Fruit fly (Drosophila melanogaster) whole organism, wandering third instar larva: ENCODE results near the gene Atx-1.

Experiments
- Abd-B ChIP-seq: fragments of >200 bp; optimal IDR thresholded peaks from 2 replicates; lab custom pipeline; 2017; ENCODE audit warnings: missing biosample characterization, missing genetic modification characterization
- CG32264 ChIP-seq: fragments of 200-800 bp; sonication (Bioruptor generic); optimal IDR thresholded peaks from 2 replicates; lab custom pipeline; 2016; ENCODE audit warnings: missing biosample characterization, missing genetic modification characterization
- CG9705 ChIP-seq: fragments of 200-800 bp; sonication (Bioruptor generic); optimal IDR thresholded peaks from 2 replicates; lab custom pipeline; 2018; ENCODE audit warnings: missing biosample characterization, mild to moderate bottlenecking, missing genetic modification characterization
- CrebA ChIP-seq: fragments of 200-800 bp; sonication (Bioruptor generic); optimal IDR thresholded peaks from 2 replicates; lab custom pipeline; 2016; ENCODE audit warnings: missing biosample characterization, mild to moderate bottlenecking, missing genetic modification characterization, borderline replicate concordance
- Dfd ChIP-seq: fragments of >200 bp; optimal IDR thresholded peaks from 2 replicates; lab custom pipeline; 2017; ENCODE audit warnings: missing biosample characterization, missing genetic modification characterization
- Dif ChIP-seq: fragments of 200-275, 200-300 bp; sonication (Bioruptor generic); optimal IDR thresholded peaks from 2 replicates; lab custom pipeline; 2018; ENCODE audit warnings: missing biosample characterization, missing genetic modification characterization; ENCODE audit not compliant: partially characterized antibody
- GATAd ChIP-seq: sonication (Bioruptor generic); optimal IDR thresholded peaks from 2 replicates; lab custom pipeline; 2016; ENCODE audit warnings: missing biosample characterization, missing genetic modification characterization
- HLH106 ChIP-seq: fragments of 200-800 bp; optimal IDR thresholded peaks from 3 replicates; lab custom pipeline; 2019; ENCODE audit warnings: missing biosample characterization, mild to moderate bottlenecking, missing genetic modification characterization, moderate library complexity
- Hnf4 ChIP-seq: fragments of 200-800 bp; sonication (Bioruptor generic); optimal IDR thresholded peaks from 2 replicates; lab custom pipeline; 2016; ENCODE audit warnings: missing biosample characterization, mild to moderate bottlenecking, missing genetic modification characterization
- Hr78 ChIP-seq: fragments of >200 bp; optimal IDR thresholded peaks from 2 replicates; lab custom pipeline; 2017; ENCODE audit warnings: missing biosample characterization, missing genetic modification characterization
- Hr83 ChIP-seq: fragments of 200-300 bp; sonication (Bioruptor generic); optimal IDR thresholded peaks from 2 replicates; lab custom pipeline; 2016; ENCODE audit warnings: missing biosample characterization, mild to moderate bottlenecking, missing genetic modification characterization, moderate library complexity; ENCODE audit not compliant: poor library complexity, severe bottlenecking
- Jra ChIP-seq: sonication (Bioruptor generic); optimal IDR thresholded peaks from 2 replicates; lab custom pipeline; 2016; ENCODE audit warnings: missing biosample characterization, missing genetic modification characterization
- Mio ChIP-seq: sonication (Bioruptor generic); optimal IDR thresholded peaks from 2 replicates; lab custom pipeline; 2016; ENCODE audit warnings: missing biosample characterization, missing genetic modification characterization
- Myc ChIP-seq: fragments of >200 bp; optimal IDR thresholded peaks from 2 replicates; lab custom pipeline; 2017
- N ChIP-seq: fragments of >200 bp; optimal IDR thresholded peaks from 2 replicates; lab custom pipeline; 2018; ENCODE audit warnings: missing biosample characterization, missing external identifiers, missing genetic modification characterization
- OdsH ChIP-seq: fragments of 200-800 bp; sonication (Bioruptor generic); optimal IDR thresholded peaks from 2 replicates; lab custom pipeline; 2016; ENCODE audit warnings: missing biosample characterization, mild to moderate bottlenecking, missing genetic modification characterization
- Rel ChIP-seq, 2 experiments: fragments of 200-800 bp; sonication (Bioruptor generic) in 1 of 2; optimal IDR thresholded peaks; 2 replicates in 1 of 2; 3 replicates in 1 of 2; lab custom pipeline; 2016 to 2019; ENCODE audit warnings: mild to moderate bottlenecking in 2 of 2, missing biosample characterization in 2 of 2, missing genetic modification characterization in 2 of 2, moderate library complexity in 1 of 2
- Sp1 ChIP-seq: fragments of 200-800 bp; sonication (Bioruptor generic); optimal IDR thresholded peaks from 3 replicates; lab custom pipeline; 2019; ENCODE audit warnings: missing biosample characterization, mild to moderate bottlenecking, missing genetic modification characterization, moderate library complexity
- Vsx2 ChIP-seq: fragments of 200-300, 225-300 bp; sonication (Bioruptor generic); optimal IDR thresholded peaks from 2 replicates; lab custom pipeline; 2018; ENCODE audit warnings: missing biosample characterization, missing genetic modification characterization; ENCODE audit not compliant: partially characterized antibody
- br ChIP-seq: fragments of 200-800 bp; sonication (Bioruptor generic); optimal IDR thresholded peaks from 2 replicates; lab custom pipeline; 2016; ENCODE audit warnings: missing biosample characterization, missing genetic modification characterization
- brk ChIP-seq: fragments of 200-800 bp; sonication (Bioruptor generic); optimal IDR thresholded peaks from 2 replicates; lab custom pipeline; 2016; ENCODE audit warnings: missing biosample characterization, mild to moderate bottlenecking, missing genetic modification characterization
- dl ChIP-seq, 2 experiments: fragments of 175-275, 200-275 bp in 1 of 2; fragments of 200-275 bp in 1 of 2; sonication (Bioruptor generic); optimal IDR thresholded peaks; lab custom pipeline; 2018; ENCODE audit warnings: mild to moderate bottlenecking in 2 of 2, missing biosample characterization in 2 of 2, missing genetic modification characterization in 2 of 2, moderate library complexity in 2 of 2; ENCODE audit not compliant: partially characterized antibody in 2 of 2, insufficient read depth in 1 of 2
- dmrt93B ChIP-seq: fragments of 200-800 bp; sonication (Bioruptor generic); optimal IDR thresholded peaks from 2 replicates; lab custom pipeline; 2018; ENCODE audit warnings: missing biosample characterization, mild to moderate bottlenecking, missing genetic modification characterization
- dsf ChIP-seq: sonication (Bioruptor generic); optimal IDR thresholded peaks from 2 replicates; lab custom pipeline; 2016; ENCODE audit warnings: missing biosample characterization, missing genetic modification characterization, borderline replicate concordance
- ey ChIP-seq: fragments of 200-800 bp; sonication (Bioruptor generic); optimal IDR thresholded peaks from 2 replicates; lab custom pipeline; 2016; ENCODE audit warnings: missing biosample characterization, missing genetic modification characterization
- foxo ChIP-seq, 2 experiments: fragments of 200-800 bp; sonication (Bioruptor generic); optimal IDR thresholded peaks; 2 replicates in 1 of 2; 3 replicates in 1 of 2; lab custom pipeline; 2016 to 2017; ENCODE audit warnings: missing biosample characterization in 2 of 2, missing genetic modification characterization in 2 of 2
- fru ChIP-seq: fragments of 200-800 bp; sonication (Bioruptor generic); optimal IDR thresholded peaks from 3 replicates; lab custom pipeline; 2016; ENCODE audit warnings: missing biosample characterization, mild to moderate bottlenecking, missing genetic modification characterization
- h ChIP-seq: fragments of 200-800 bp; sonication (Bioruptor generic); optimal IDR thresholded peaks from 3 replicates; lab custom pipeline; 2016; ENCODE audit warnings: missing biosample characterization, mild to moderate bottlenecking, missing genetic modification characterization
- jim ChIP-seq: fragments of 175-275, 200-325 bp; sonication (Bioruptor generic); optimal IDR thresholded peaks from 2 replicates; lab custom pipeline; 2016; ENCODE audit warnings: missing biosample characterization, mild to moderate bottlenecking, missing genetic modification characterization
- lola ChIP-seq: fragments of >200 bp; optimal IDR thresholded peaks from 2 replicates; lab custom pipeline; 2017; ENCODE audit warnings: missing biosample characterization, missing genetic modification characterization
- pan ChIP-seq: fragments of >200 bp; optimal IDR thresholded peaks from 2 replicates; lab custom pipeline; 2017
- psq ChIP-seq: fragments of 200-800 bp; sonication (Bioruptor generic); optimal IDR thresholded peaks from 3 replicates; lab custom pipeline; 2017; ENCODE audit warnings: missing biosample characterization, mild to moderate bottlenecking, missing genetic modification characterization, moderate library complexity
- rgr ChIP-seq: fragments of 200-800 bp; sonication (Bioruptor generic); optimal IDR thresholded peaks from 3 replicates; lab custom pipeline; 2016; ENCODE audit warnings: missing biosample characterization, mild to moderate bottlenecking, missing genetic modification characterization
- sage ChIP-seq: fragments of 200-800 bp; sonication (Bioruptor generic); optimal IDR thresholded peaks from 2 replicates; lab custom pipeline; 2016; ENCODE audit warnings: missing biosample characterization, mild to moderate bottlenecking, missing genetic modification characterization
- sv ChIP-seq: fragments of 200-800 bp; sonication (Bioruptor generic); optimal IDR thresholded peaks from 3 replicates; lab custom pipeline; 2016; ENCODE audit warnings: missing biosample characterization, missing genetic modification characterization
- tai ChIP-seq: sonication (Bioruptor generic); optimal IDR thresholded peaks from 2 replicates; lab custom pipeline; 2016; ENCODE audit warnings: missing biosample characterization, missing genetic modification characterization
- usp ChIP-seq: fragments of >200 bp; optimal IDR thresholded peaks from 2 replicates; lab custom pipeline; 2017; ENCODE audit warnings: missing biosample characterization, missing genetic modification characterization
- woc ChIP-seq: sonication (Bioruptor generic); optimal IDR thresholded peaks from 2 replicates; lab custom pipeline; 2016; ENCODE audit warnings: missing biosample characterization, mild to moderate bottlenecking, missing genetic modification characterization

Gene Atx-1

DNA sequence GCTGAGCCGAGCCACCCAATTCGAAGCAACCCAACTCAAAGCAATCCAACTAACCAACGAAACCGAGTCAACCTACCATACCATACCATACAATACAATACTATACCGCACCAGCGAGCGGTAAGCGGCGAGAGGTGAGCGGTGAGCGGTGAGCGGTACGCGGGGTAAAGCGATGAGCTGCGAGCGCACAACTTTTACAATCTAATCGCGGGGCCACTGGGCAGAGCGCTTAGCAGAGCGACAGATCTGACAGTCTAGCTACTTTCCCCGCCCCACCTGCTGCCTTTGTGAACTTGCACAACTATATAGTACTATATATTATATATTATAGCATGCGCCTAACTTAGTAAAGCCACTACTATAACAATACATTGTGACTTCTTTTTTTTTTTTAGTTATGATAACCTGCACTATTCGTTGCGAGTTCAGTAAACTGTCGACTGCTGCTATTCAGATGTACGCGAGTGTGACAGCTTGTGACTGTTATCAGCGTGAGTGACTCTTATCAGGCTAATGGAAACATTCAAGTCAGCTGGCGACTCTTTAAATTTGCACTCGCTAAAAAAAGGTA lies 22.2 kb upstream of the Atx-1 start:
- TF ChIP-seq Jra (GFP tag; lab: Kevin White, UChicago) (no peak), lola (GFP tag; lab: Kevin White, UChicago) (no peak), foxo (GFP tag; optimal IDR thresholded peaks at IDR 0.05; lab: Kevin White, UChicago) (peak in 1 of 2 experiments; percentile 55), usp (GFP tag; lab: Kevin White, UChicago) (no peak), psq (GFP tag; lab: Kevin White, UChicago) (peak; percentile 9), CG32264 (GFP tag; lab: Kevin White, UChicago) (no peak), brk (GFP tag; lab: Kevin White, UChicago) (no peak), sv (peak; percentile 33), Myc (peak; percentile 80), fru (GFP tag; lab: Kevin White, UChicago) (peak; percentile 50), Abd-B (GFP tag; lab: Kevin White, UChicago) (no peak), dsf (no peak), CG9705 (GFP tag; lab: Kevin White, UChicago) (no peak), Vsx2 (GFP tag; lab: Kevin White, UChicago) (no peak), h (GFP tag; lab: Kevin White, UChicago) (peak; percentile 54), Hnf4 (GFP tag; lab: Kevin White, UChicago) (peak; percentile 16), ey (GFP tag; lab: Kevin White, UChicago) (peak; percentile 27), Sp1 (peak; percentile 22), tai (GFP tag; lab: Kevin White, UChicago) (no peak), GATAd (no peak), Dfd (GFP tag; lab: Kevin White, UChicago) (no peak), Hr83 (GFP tag; lab: Kevin White, UChicago) (no peak), dmrt93B (GFP tag; lab: Kevin White, UChicago) (peak; percentile 21), br (GFP tag; lab: Kevin White, UChicago) (peak; percentile 17), Mio (GFP tag; lab: Kevin White, UChicago) (no peak), N (GFP tag; lab: Kevin White, UChicago) (no peak), rgr (GFP tag; lab: Kevin White, UChicago) (peak; percentile 41), sage (GFP tag; lab: Kevin White, UChicago) (no peak), woc (GFP tag; lab: Kevin White, UChicago) (no peak), Dif (GFP tag; lab: Kevin White, UChicago) (peak; percentile 20), Hr78 (GFP tag; lab: Kevin White, UChicago) (no peak), Rel (GFP tag; optimal IDR thresholded peaks at IDR 0.05; lab: Kevin White, UChicago) (no peak), Rel (tag; optimal IDR thresholded peaks at IDR 0.05; lab: Kevin White, UChicago) (no peak), OdsH (GFP tag; lab: Kevin White, UChicago) (peak; percentile 14), dl (GFP tag; optimal IDR thresholded peaks at IDR 0.05; lab: Kevin White, UChicago; ENCODE audit: insufficient read depth in 1 of 2, partially characterized antibody in 2 of 2) (no peak), CrebA (GFP tag; lab: Kevin White, UChicago) (no peak), pan (no peak), jim (GFP tag; lab: Kevin White, UChicago) (no peak), HLH106 (peak; percentile 25)

- TF ChIP-seq psq (GFP tag; lab: Kevin White, UChicago) (no peak), Hr83 (GFP tag; lab: Kevin White, UChicago) (no peak), dsf (no peak), Myc (no peak), Hnf4 (GFP tag; lab: Kevin White, UChicago) (no peak), HLH106 (no peak)
These were observed 20.5 kb upstream of the Atx-1 start for dm6 chrX:6802376-6803080.
